Worm (Caenorhabditis elegans) whole organism, late embryonic: ENCODE measurements around the gene F14E5.2.

Experiments
- ceh-18 ChIP-seq: sonication (generic microtip); optimal IDR thresholded peaks from 2 replicates; lab custom pipeline; 2016; ENCODE audit warnings: missing genetic modification characterization, missing compliant biosample characterization
- ceh-48 ChIP-seq: sonication (generic microtip); optimal IDR thresholded peaks from 2 replicates; lab custom pipeline; 2016; ENCODE audit warnings: missing genetic modification characterization, inconsistent platforms, missing compliant biosample characterization
- madf-2 ChIP-seq: sonication (generic microtip); optimal IDR thresholded peaks from 2 replicates; lab custom pipeline; 2017; ENCODE audit warnings: missing genetic modification characterization, missing compliant biosample characterization
- npax-4 ChIP-seq: sonication (generic microtip); optimal IDR thresholded peaks from 2 replicates; lab custom pipeline; 2016; ENCODE audit warnings: missing genetic modification characterization, missing compliant biosample characterization
- pax-1 ChIP-seq: fragments of 150-350 bp; optimal IDR thresholded peaks from 2 replicates; lab custom pipeline; 2014; ENCODE audit warnings: missing biosample characterization, missing genetic modification characterization
- pha-4 ChIP-seq: fragments of 150-350 bp; optimal IDR thresholded peaks from 2 replicates; lab custom pipeline; 2018; ENCODE audit warnings: missing biosample characterization, missing genetic modification reagents, missing genetic modification characterization

ce11 chrII:8415035-8415434 is 13.6 kb downstream of the F14E5.2 start:
- TF ChIP-seq npax-4 (tag; lab: Kevin White, UChicago) (no peak), ceh-48 (tag; lab: Kevin White, UChicago) (no peak), madf-2 (tag; lab: Kevin White, UChicago) (no peak), ceh-18 (tag; lab: Kevin White, UChicago) (no peak), pha-4 (no peak), pax-1 (tag; lab: Kevin White, UChicago) (no peak)
